Worm (Caenorhabditis elegans) whole organism, mixed stage, embryonic: ENCODE measurements around the gene abch-1.

Experiments used
- bed-3 ChIP-seq: fragments of 200-800 bp; sonication (Bioruptor generic); optimal IDR thresholded peaks from 3 replicates; lab custom pipeline; 2018; ENCODE audit warnings: mild to moderate bottlenecking, missing genetic modification characterization, moderate library complexity, missing compliant biosample characterization
- ceh-83 ChIP-seq: fragments of 200-800 bp; sonication (Bioruptor generic); optimal IDR thresholded peaks from 2 replicates; lab custom pipeline; 2018; ENCODE audit warnings: mild to moderate bottlenecking, missing genetic modification characterization, missing compliant biosample characterization
- ces-1 ChIP-seq: fragments of 150-350 bp; optimal IDR thresholded peaks from 2 replicates; lab custom pipeline; 2014; ENCODE audit warnings: missing biosample characterization, missing genetic modification reagents, missing genetic modification characterization
- elt-3 ChIP-seq: fragments of 150-350 bp; optimal IDR thresholded peaks from 2 replicates; lab custom pipeline; 2014; ENCODE audit warnings: missing biosample characterization, missing genetic modification characterization
- flh-1 ChIP-seq: fragments of 200-800 bp; sonication (Bioruptor generic); optimal IDR thresholded peaks from 2 replicates; lab custom pipeline; 2018; ENCODE audit warnings: mild to moderate bottlenecking, missing genetic modification characterization, moderate library complexity, missing compliant biosample characterization
- lin-13 ChIP-seq: fragments of 150-350 bp; optimal IDR thresholded peaks from 2 replicates; lab custom pipeline; 2014; ENCODE audit warnings: missing biosample characterization, missing genetic modification characterization
- mls-2 ChIP-seq: sonication (generic microtip); optimal IDR thresholded peaks from 2 replicates; lab custom pipeline; 2016; ENCODE audit warnings: mild to moderate bottlenecking, missing genetic modification characterization, moderate library complexity, missing compliant biosample characterization
- nhr-12 ChIP-seq: fragments of 150-350 bp; optimal IDR thresholded peaks from 2 replicates; lab custom pipeline; 2014; ENCODE audit warnings: missing biosample characterization, missing genetic modification characterization
- nhr-28 ChIP-seq: fragments of 150-350 bp; optimal IDR thresholded peaks from 2 replicates; lab custom pipeline; 2014; ENCODE audit warnings: missing biosample characterization, missing genetic modification characterization
- pha-4 ChIP-seq: fragments of 150-350 bp; optimal IDR thresholded peaks from 2 replicates; lab custom pipeline; 2018; ENCODE audit warnings: missing biosample characterization, missing genetic modification reagents, missing genetic modification characterization
- snpc-4 ChIP-seq: fragments of 150-350 bp; optimal IDR thresholded peaks from 2 replicates; lab custom pipeline; 2014; ENCODE audit warnings: missing biosample characterization, missing genetic modification characterization
- unc-39 ChIP-seq: fragments of 150-350 bp; optimal IDR thresholded peaks from 2 replicates; lab custom pipeline; 2014; ENCODE audit warnings: missing biosample characterization, missing genetic modification characterization
- unc-62 ChIP-seq: fragments of 150-350 bp; optimal IDR thresholded peaks from 2 replicates; lab custom pipeline; 2014; ENCODE audit warnings: missing biosample characterization, missing genetic modification reagents, missing genetic modification characterization
- ztf-11 ChIP-seq: fragments of 150-350 bp; optimal IDR thresholded peaks from 2 replicates; lab custom pipeline; 2014; ENCODE audit warnings: missing biosample characterization, missing genetic modification characterization

- TF ChIP-seq unc-62 (no peak), elt-3 (tag; lab: Kevin White, UChicago) (no peak), mls-2 (tag; lab: Kevin White, UChicago) (no peak), ztf-11 (tag; lab: Kevin White, UChicago) (no peak), flh-1 (no peak), unc-39 (tag; lab: Kevin White, UChicago) (no peak), lin-13 (no peak), nhr-12 (no peak), ces-1 (GFP tag; lab: Kevin White, UChicago) (no peak), snpc-4 (no peak), bed-3 (GFP tag; lab: Kevin White, UChicago) (no peak), ceh-83 (GFP tag; lab: Kevin White, UChicago) (no peak), nhr-28 (tag; lab: Kevin White, UChicago) (no peak), pha-4 (tag; lab: Kevin White, UChicago) (no peak)
Measured at ce11 chrII:6519703-6520102, 11.7 kb downstream of the abch-1 start.
